Fruit fly (Drosophila melanogaster): ENCODE measurements around the gene CG10352.
A peak's percentile ranks its signal among the peaks of the same experiment; 100 is the strongest.

CG10352 gene

dm6 chrX:11875146-11875830, 1.7 kb downstream of the CG10352 start:
- TF ChIP-seq CG15710 (tag; optimal IDR thresholded peaks at IDR 0.05): no peak
- no peak for TF ChIP-seq CG17806 (tag; optimal IDR thresholded peaks at IDR 0.05)
- TF ChIP-seq CG9948 (tag; optimal IDR thresholded peaks at IDR 0.05): no peak
- no peak for TF ChIP-seq Snoo (tag; optimal IDR thresholded peaks at IDR 0.05)
- TF ChIP-seq CG4496 (GFP tag; IDR thresholded peaks at IDR 0.05): no peak
- TF ChIP-seq Pif1B (GFP tag; optimal IDR thresholded peaks at IDR 0.05): no peak
- no peak for TF ChIP-seq EcR (GFP tag; optimal IDR thresholded peaks at IDR 0.05)
- TF ChIP-seq CG14655 (GFP tag; optimal IDR thresholded peaks at IDR 0.05): no peak
- TF ChIP-seq gl (tag; optimal IDR thresholded peaks at IDR 0.05): no peak
- TF ChIP-seq Pif1A (GFP tag; optimal IDR thresholded peaks at IDR 0.05): no peak
- TF ChIP-seq CG10348 (GFP tag; IDR thresholded peaks at IDR 0.05): no peak
- no peak for TF ChIP-seq CG34367 (tag; optimal IDR thresholded peaks at IDR 0.05)
- no peak for TF ChIP-seq D1 (tag; optimal IDR thresholded peaks at IDR 0.05)
- no peak for TF ChIP-seq Ets98B (GFP tag; IDR thresholded peaks at IDR 0.05)

dm6 chrX:11873116-11873515, 3.9 kb downstream of the CG10352 start, which contains the start of gene CG15739:
TSS of gene CG15739 (plus strand) at chrX:11873319.
- no peak for TF ChIP-seq CG14655 (GFP tag; optimal IDR thresholded peaks at IDR 0.05)
- no peak for TF ChIP-seq CG15710 (tag; optimal IDR thresholded peaks at IDR 0.05)
- TF ChIP-seq CG8301 (tag; optimal IDR thresholded peaks at IDR 0.05): no peak
- no peak for TF ChIP-seq Snoo (tag; optimal IDR thresholded peaks at IDR 0.05)
- no peak for TF ChIP-seq CG4496 (GFP tag; IDR thresholded peaks at IDR 0.05)
- TF ChIP-seq CG12605 (GFP tag; IDR thresholded peaks at IDR 0.05): no peak
- TF ChIP-seq gl (tag; optimal IDR thresholded peaks at IDR 0.05): no peak
- TF ChIP-seq Pif1A (GFP tag; optimal IDR thresholded peaks at IDR 0.05): no peak
- TF ChIP-seq D1 (tag; optimal IDR thresholded peaks at IDR 0.05): no peak

- TF ChIP-seq rn (GFP tag; IDR thresholded peaks at IDR 0.05) (no peak), fd96Ca (GFP tag; IDR thresholded peaks at IDR 0.05) (no peak), Snoo (tag; optimal IDR thresholded peaks at IDR 0.05) (no peak), CG17806 (tag; optimal IDR thresholded peaks at IDR 0.05) (no peak), Pif1B (GFP tag; optimal IDR thresholded peaks at IDR 0.05) (no peak), gl (tag; optimal IDR thresholded peaks at IDR 0.05) (no peak), CG10348 (GFP tag; IDR thresholded peaks at IDR 0.05) (no peak), CG4496 (GFP tag; IDR thresholded peaks at IDR 0.05) (no peak), D1 (tag; optimal IDR thresholded peaks at IDR 0.05) (no peak), CG12605 (GFP tag; IDR thresholded peaks at IDR 0.05) (no peak), CG15710 (tag; optimal IDR thresholded peaks at IDR 0.05) (no peak), EcR (GFP tag; optimal IDR thresholded peaks at IDR 0.05) (no peak), CG32121 (GFP tag; IDR thresholded peaks at IDR 0.05) (no peak), CG13204 (GFP tag; optimal IDR thresholded peaks at IDR 0.05) (no peak), CG8159 (tag; optimal IDR thresholded peaks at IDR 0.05) (no peak), CG34367 (tag; optimal IDR thresholded peaks at IDR 0.05) (no peak), Ets98B (GFP tag; IDR thresholded peaks at IDR 0.05) (no peak), CG9948 (tag; optimal IDR thresholded peaks at IDR 0.05) (no peak), CG8301 (tag; optimal IDR thresholded peaks at IDR 0.05) (no peak), Pif1A (GFP tag; optimal IDR thresholded peaks at IDR 0.05) (no peak)
Observed at dm6 chrX:11872517-11872916, 4.5 kb downstream of the CG10352 start, which contains the start of gene BORCS5. TSS of gene BORCS5 (minus strand) at chrX:11872779.

- TF ChIP-seq fd96Ca (GFP tag; IDR thresholded peaks at IDR 0.05): no peak
- no peak for TF ChIP-seq CG10348 (GFP tag; IDR thresholded peaks at IDR 0.05)
- TF ChIP-seq Snoo (tag; optimal IDR thresholded peaks at IDR 0.05): no peak
- no peak for TF ChIP-seq gl (tag; optimal IDR thresholded peaks at IDR 0.05)
- no peak for TF ChIP-seq rn (GFP tag; IDR thresholded peaks at IDR 0.05)
- TF ChIP-seq Ets98B (GFP tag; IDR thresholded peaks at IDR 0.05): no peak
- no peak for TF ChIP-seq D1 (tag; optimal IDR thresholded peaks at IDR 0.05)
- TF ChIP-seq CG4496 (GFP tag; IDR thresholded peaks at IDR 0.05): no peak
- no peak for TF ChIP-seq CG34367 (tag; optimal IDR thresholded peaks at IDR 0.05)
- no peak for TF ChIP-seq CG17806 (tag; optimal IDR thresholded peaks at IDR 0.05)
- no peak for TF ChIP-seq CG15710 (tag; optimal IDR thresholded peaks at IDR 0.05)
- no peak for TF ChIP-seq EcR (GFP tag; optimal IDR thresholded peaks at IDR 0.05)
- TF ChIP-seq CG9948 (tag; optimal IDR thresholded peaks at IDR 0.05): no peak
- TF ChIP-seq CG8301 (tag; optimal IDR thresholded peaks at IDR 0.05): no peak
- TF ChIP-seq CG13204 (GFP tag; optimal IDR thresholded peaks at IDR 0.05): no peak
- TF ChIP-seq CG14655 (GFP tag; optimal IDR thresholded peaks at IDR 0.05): no peak
- no peak for TF ChIP-seq CG32121 (GFP tag; IDR thresholded peaks at IDR 0.05)
Observed at dm6 chrX:11868866-11869265, 8.1 kb downstream of the CG10352 start, which contains the start of the genes Nrd1 and CG1847. TSS of gene Nrd1 (minus strand) at chrX:11868893. TSS of gene CG1847 (plus strand) at chrX:11869170.

- no peak for TF ChIP-seq CG12605 (GFP tag; IDR thresholded peaks at IDR 0.05)
Observed at dm6 chrX:11858439-11858813, 18.5 kb downstream of the CG10352 start.

- TF ChIP-seq CG15710 (tag; optimal IDR thresholded peaks at IDR 0.05): peak; percentile 91
- peak; percentile 86 for TF ChIP-seq CG10348 (GFP tag; IDR thresholded peaks at IDR 0.05)
- TF ChIP-seq CG8159 (tag; optimal IDR thresholded peaks at IDR 0.05): peak; percentile 91
- peak; percentile 60 for TF ChIP-seq D1 (tag; optimal IDR thresholded peaks at IDR 0.05)
- peak; percentile 89 for TF ChIP-seq EcR (GFP tag; optimal IDR thresholded peaks at IDR 0.05)
- peak; percentile 91 for TF ChIP-seq rn (GFP tag; IDR thresholded peaks at IDR 0.05)
- peak; percentile 84 for TF ChIP-seq Snoo (tag; optimal IDR thresholded peaks at IDR 0.05)
- peak; percentile 81 for TF ChIP-seq gl (tag; optimal IDR thresholded peaks at IDR 0.05)
- peak; percentile 92 for TF ChIP-seq CG14655 (GFP tag; optimal IDR thresholded peaks at IDR 0.05)
- peak; percentile 90 for TF ChIP-seq CG8301 (tag; optimal IDR thresholded peaks at IDR 0.05)
- peak; percentile 96 for TF ChIP-seq CG32121 (GFP tag; IDR thresholded peaks at IDR 0.05)
- TF ChIP-seq Ets98B (GFP tag; IDR thresholded peaks at IDR 0.05): peak; percentile 97
- peak; percentile 94 for TF ChIP-seq fd96Ca (GFP tag; IDR thresholded peaks at IDR 0.05)
- peak; percentile 89 for TF ChIP-seq CG9948 (tag; optimal IDR thresholded peaks at IDR 0.05)
- TF ChIP-seq Pif1B (GFP tag; optimal IDR thresholded peaks at IDR 0.05): peak; percentile 93
- TF ChIP-seq CG12605 (GFP tag; IDR thresholded peaks at IDR 0.05): peak; percentile 97
- peak; percentile 86 for TF ChIP-seq CG13204 (GFP tag; optimal IDR thresholded peaks at IDR 0.05)
- TF ChIP-seq CG17806 (tag; optimal IDR thresholded peaks at IDR 0.05): peak; percentile 92
- TF ChIP-seq CG34367 (tag; optimal IDR thresholded peaks at IDR 0.05): peak; percentile 90
- TF ChIP-seq Pif1A (GFP tag; optimal IDR thresholded peaks at IDR 0.05): peak; percentile 94
- peak; percentile 98 for TF ChIP-seq CG4496 (GFP tag; IDR thresholded peaks at IDR 0.05)
Observed at dm6 chrX:11857522-11858438, 19.2 kb downstream of the CG10352 start.
